Worm (Caenorhabditis elegans): ENCODE measurements around the gene cnc-4.
A peak's percentile ranks its signal among the peaks of the same experiment; 100 is the strongest.

DNA sequence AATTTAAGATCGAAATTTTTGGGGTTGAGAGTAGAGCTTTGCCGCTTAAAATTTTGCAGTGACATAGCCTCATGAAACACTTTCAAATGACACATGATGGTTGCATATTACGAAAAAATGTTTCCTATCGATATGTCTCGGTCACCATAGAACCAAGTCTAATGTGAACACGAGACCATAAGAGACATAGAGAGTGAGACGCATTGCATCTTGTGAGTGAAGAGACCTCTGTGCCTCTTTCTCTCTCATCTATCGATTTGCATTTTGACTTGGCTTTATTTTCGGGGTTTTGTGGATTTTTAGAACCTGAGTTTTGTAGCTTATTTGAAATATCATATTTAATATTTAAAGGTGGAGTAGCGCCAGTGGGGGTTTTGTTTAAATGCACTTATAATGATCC lies 20.0 kb downstream of the cnc-4 start:
- TF ChIP-seq nhr-6 (tag; optimal IDR thresholded peaks at IDR 0.05) (peak; percentile 32), dve-1 (tag; optimal IDR thresholded peaks at IDR 0.05; ENCODE audit: insufficient read depth) (peak; percentile 43), egl-27 (tag; optimal IDR thresholded peaks at IDR 0.05) (no peak), aly-2 (tag; optimal IDR thresholded peaks at IDR 0.05) (no peak), nhr-77 (tag; optimal IDR thresholded peaks at IDR 0.05) (no peak), nhr-76 (tag; optimal IDR thresholded peaks at IDR 0.05) (no peak)
